Fruit fly (Drosophila melanogaster): Measurements from ENCODE around the gene mtTFB1.

The mtTFB1 gene

DNA sequence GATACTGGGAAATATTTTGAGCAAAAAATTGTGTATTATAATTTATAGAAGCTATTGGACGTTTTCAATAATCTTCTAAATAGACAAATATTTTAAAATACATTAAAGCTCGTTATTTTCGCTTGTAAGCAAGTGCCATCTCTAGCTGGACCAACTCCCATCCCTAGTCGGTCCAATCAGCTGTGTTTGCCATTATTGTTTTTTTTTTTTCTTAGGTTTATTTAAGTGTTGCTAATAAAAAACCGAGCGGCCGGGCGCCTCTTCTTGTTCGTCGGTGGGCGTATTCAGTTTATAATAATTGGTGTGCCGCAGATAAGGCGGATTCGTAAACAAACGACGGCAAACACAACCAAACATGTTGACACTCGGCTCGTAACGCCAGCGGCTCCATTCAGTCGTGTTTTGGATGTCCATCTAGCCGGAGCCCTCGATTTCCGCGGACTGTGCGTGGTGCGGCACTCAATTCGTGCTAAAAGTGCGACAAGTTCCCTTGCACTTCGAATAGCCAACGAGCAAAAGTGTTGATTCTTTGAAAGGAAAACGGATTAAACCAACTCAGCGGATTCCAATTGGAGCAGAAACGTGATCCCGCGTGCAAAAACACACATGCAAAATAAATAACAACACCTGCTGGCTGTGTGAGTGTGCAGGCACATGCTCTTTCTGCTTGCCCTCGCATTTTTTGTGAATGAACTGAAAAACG lies 24.8 kb upstream of the mtTFB1 start, which contains the start of gene Sugb (continued):
- peak; percentile 78 for TF ChIP-seq Vsx1 (GFP tag; optimal IDR thresholded peaks at IDR 0.05)
- no peak for TF ChIP-seq tap (tag; optimal IDR thresholded peaks at IDR 0.05)
- TF ChIP-seq cato (GFP tag; optimal IDR thresholded peaks at IDR 0.05; ENCODE audit: borderline replicate concordance) = no peak
- peak; percentile 32 for TF ChIP-seq Oli (tag; optimal IDR thresholded peaks at IDR 0.05)
- TF ChIP-seq amos (GFP tag; IDR thresholded peaks at IDR 0.05; ENCODE audit: partially characterized antibody) = peak; percentile 65; the same call in 1 of the 2 replicates
- peak; percentile 47 for TF ChIP-seq Hr3 (GFP tag; optimal IDR thresholded peaks at IDR 0.05)
- TF ChIP-seq CG10462 (GFP tag; optimal IDR thresholded peaks at IDR 0.05) = no peak
- TF ChIP-seq da (GFP tag; optimal IDR thresholded peaks at IDR 0.05) = no peak
- no peak for TF ChIP-seq CG14667 (GFP tag; IDR thresholded peaks at IDR 0.05)
- TF ChIP-seq CG10209 (GFP tag; optimal IDR thresholded peaks at IDR 0.05) = peak; percentile 36
- TF ChIP-seq CG34422 (GFP tag; IDR thresholded peaks at IDR 0.05) = peak; percentile 62; the same call in 1 of the 3 replicates
- TF ChIP-seq CG3407 (GFP tag; optimal IDR thresholded peaks at IDR 0.05) = peak; percentile 41
- TF ChIP-seq al (GFP tag; IDR thresholded peaks at IDR 0.05) = peak; percentile 58
- TF ChIP-seq fd102C (GFP tag; optimal IDR thresholded peaks at IDR 0.05) = no peak
- no peak for TF ChIP-seq CG16779 (GFP tag; IDR thresholded peaks at IDR 0.05)
- peak; percentile 69 for TF ChIP-seq CHES-1-like (GFP tag; optimal IDR thresholded peaks at IDR 0.05)
- peak; percentile 46 to 93 for TF ChIP-seq crp (GFP tag; optimal IDR thresholded peaks at IDR 0.05)
- TF ChIP-seq CG17829 (tag; optimal IDR thresholded peaks at IDR 0.05) = peak; percentile 58
- no peak for TF ChIP-seq NC2β (GFP tag; optimal IDR thresholded peaks at IDR 0.05)
- TF ChIP-seq CG6854 (GFP tag; optimal IDR thresholded peaks at IDR 0.05) = peak; percentile 66
- TF ChIP-seq sob (GFP tag; IDR thresholded peaks at IDR 0.05) = peak; percentile 79
- TF ChIP-seq slbo (GFP tag; IDR thresholded peaks at IDR 0.05) = peak; percentile 80
- TF ChIP-seq cg (GFP tag; optimal IDR thresholded peaks at IDR 0.05) = peak; percentile 18
- peak; percentile 76 for TF ChIP-seq Scr (GFP tag; IDR thresholded peaks at IDR 0.05; ENCODE audit: partially characterized antibody)
- peak; percentile 5 for TF ChIP-seq jumu (GFP tag; optimal IDR thresholded peaks at IDR 0.05)
- TF ChIP-seq emc (GFP tag; optimal IDR thresholded peaks at IDR 0.05) = no peak
- TF ChIP-seq CG17912 (GFP tag; optimal IDR thresholded peaks at IDR 0.05) = no peak
- TF ChIP-seq CG6272 (GFP tag; IDR thresholded peaks at IDR 0.05) = peak; percentile 46; the same call in 1 of the 2 replicates
- no peak for TF ChIP-seq Taf1 (GFP tag; IDR thresholded peaks at IDR 0.05)
- no peak for TF ChIP-seq twi (tag; optimal IDR thresholded peaks at IDR 0.05)
- no peak for TF ChIP-seq Doc2 (GFP tag; IDR thresholded peaks at IDR 0.05)
- peak; percentile 83 for TF ChIP-seq CG18599 (GFP tag; optimal IDR thresholded peaks at IDR 0.05)
- TF ChIP-seq CG18476 (GFP tag; optimal IDR thresholded peaks at IDR 0.05) = no peak
- TF ChIP-seq sna (GFP tag; IDR thresholded peaks at IDR 0.05; ENCODE audit: partially characterized antibody) = peak; percentile 71
- TF ChIP-seq Max (GFP tag; optimal IDR thresholded peaks at IDR 0.05) = no peak
- TF ChIP-seq CG13123 (GFP tag; optimal IDR thresholded peaks at IDR 0.05) = no peak
- no peak for TF ChIP-seq h (optimal IDR thresholded peaks at IDR 0.05)
- TF ChIP-seq CG18619 (GFP tag; optimal IDR thresholded peaks at IDR 0.05) = peak; percentile 54
- TF ChIP-seq Atf-2 (GFP tag; optimal IDR thresholded peaks at IDR 0.05) = no peak
- TF ChIP-seq CG1233 (GFP tag; optimal IDR thresholded peaks at IDR 0.05) = peak; percentile 59
- peak; percentile 76 for TF ChIP-seq pho (GFP tag; optimal IDR thresholded peaks at IDR 0.05)
- peak; percentile 92 for TF ChIP-seq Med (GFP tag)
- no peak for TF ChIP-seq tx (GFP tag; optimal IDR thresholded peaks at IDR 0.05)
- no peak for TF ChIP-seq HmgD (GFP tag; optimal IDR thresholded peaks at IDR 0.05)
- peak; percentile 22 for TF ChIP-seq pzg (GFP tag; optimal IDR thresholded peaks at IDR 0.05)
- TF ChIP-seq NFAT (GFP tag; IDR thresholded peaks at IDR 0.05) = peak; percentile 77
- peak; percentile 59 for TF ChIP-seq odd (GFP tag; optimal IDR thresholded peaks at IDR 0.05)
- peak; percentile 40 for TF ChIP-seq CG10543 (GFP tag; optimal IDR thresholded peaks at IDR 0.05)
- TF ChIP-seq CG32767 (GFP tag; IDR thresholded peaks at IDR 0.05) = no peak
- peak; percentile 56; the same call in 1 of the 2 replicates for TF ChIP-seq hbn (GFP tag; IDR thresholded peaks at IDR 0.05; ENCODE audit: partially characterized antibody)

Data from whole organism, embryonic.